Fruit fly (Drosophila melanogaster) whole organism, embryonic: Measurements from ENCODE around the gene borr.

ENCODE experiments used
- Ada2b ChIP-seq: fragments of 200-800 bp; sonication (Bioruptor generic); IDR thresholded peaks from 2 replicates; pipeline ENCODE4 v1.3.6; 2022; ENCODE audit warnings: missing biosample characterization, missing genetic modification characterization
- CG10209 ChIP-seq: fragments of 200-800 bp; sonication (Bioruptor generic); optimal IDR thresholded peaks from 3 replicates; lab custom pipeline; 2017; ENCODE audit warnings: missing biosample characterization, mild to moderate bottlenecking, missing genetic modification characterization, missing genetic modification reagents
- CG10274 ChIP-seq: fragments of 200-800 bp; sonication (Bioruptor generic); optimal IDR thresholded peaks from 3 replicates; lab custom pipeline; 2017; ENCODE audit warnings: missing biosample characterization, mild to moderate bottlenecking, missing genetic modification characterization
- CG13296 ChIP-seq: fragments of 200-800 bp; sonication (Bioruptor generic); optimal IDR thresholded peaks from 3 replicates; lab custom pipeline; 2018; ENCODE audit warnings: missing biosample characterization, mild to moderate bottlenecking, missing genetic modification characterization
- CG13624 ChIP-seq: fragments of 200-800 bp; sonication (Bioruptor generic); optimal IDR thresholded peaks from 2 replicates; lab custom pipeline; 2016; ENCODE audit warnings: missing biosample characterization, missing genetic modification characterization
- CG13894 ChIP-seq: fragments of 200-800 bp; sonication (Bioruptor generic); optimal IDR thresholded peaks from 3 replicates; lab custom pipeline; 2018; ENCODE audit warnings: missing biosample characterization, mild to moderate bottlenecking, missing genetic modification characterization, moderate library complexity
- CG14441 ChIP-seq: fragments of 200-800 bp; sonication (Bioruptor generic); IDR thresholded peaks from 2 replicates; pipeline ENCODE4 v1.3.6; 2022; ENCODE audit warnings: missing biosample characterization, missing genetic modification characterization
- CG15073 ChIP-seq: fragments of 200-800 bp; sonication (Bioruptor generic); optimal IDR thresholded peaks from 2 replicates; lab custom pipeline; 2016; ENCODE audit warnings: missing biosample characterization, missing genetic modification characterization
- CG15514 ChIP-seq: fragments of 200-800 bp; sonication (Bioruptor generic); optimal IDR thresholded peaks from 3 replicates; lab custom pipeline; 2017; ENCODE audit warnings: missing biosample characterization, missing genetic modification characterization, mild to moderate bottlenecking, moderate library complexity, missing genetic modification reagents
- CG16815 ChIP-seq: fragments of 200-800 bp; sonication (Bioruptor generic); optimal IDR thresholded peaks from 3 replicates; lab custom pipeline; 2017; ENCODE audit warnings: missing biosample characterization, mild to moderate bottlenecking, missing genetic modification characterization
- CG17568 ChIP-seq: fragments of 200-800 bp; sonication (Bioruptor generic); optimal IDR thresholded peaks from 2 replicates; lab custom pipeline; 2018; ENCODE audit warnings: missing biosample characterization, mild to moderate bottlenecking, missing genetic modification characterization, moderate library complexity
- CG18011 ChIP-seq: fragments of 200-800 bp; sonication (Bioruptor generic); optimal IDR thresholded peaks from 2 replicates; lab custom pipeline; 2017; ENCODE audit warnings: missing biosample characterization, missing genetic modification characterization, mild to moderate bottlenecking, moderate library complexity, missing genotype
- CG3726 ChIP-seq: fragments of 200-800 bp; sonication (Bioruptor generic); IDR thresholded peaks from 3 replicates; pipeline ENCODE4, ENCODE4 v1.3.6; 2022; ENCODE audit warnings: missing biosample characterization, missing genetic modification characterization
- CG3847 ChIP-seq: fragments of 200-800 bp; sonication (Bioruptor generic); IDR thresholded peaks from 2 replicates; pipeline ENCODE4 v1.3.6; 2022; ENCODE audit warnings: missing biosample characterization, missing genetic modification characterization
- CG7372 ChIP-seq: fragments of 200-800 bp; sonication (Bioruptor generic); IDR thresholded peaks from 2 replicates; pipeline ENCODE4 v1.3.6; 2022; ENCODE audit warnings: missing biosample characterization, missing genetic modification characterization
- CG7556 ChIP-seq: fragments of 200-800 bp; sonication (Bioruptor generic); optimal IDR thresholded peaks from 2 replicates; lab custom pipeline; 2017; ENCODE audit warnings: missing biosample characterization, mild to moderate bottlenecking, missing genetic modification characterization
- D19B ChIP-seq: fragments of 200-800 bp; sonication (Bioruptor generic); optimal IDR thresholded peaks from 2 replicates; lab custom pipeline; 2017; ENCODE audit warnings: missing biosample characterization, mild to moderate bottlenecking, missing genetic modification characterization
- Doc2 ChIP-seq: fragments of 200-800 bp; sonication (Bioruptor generic); IDR thresholded peaks from 2 replicates; pipeline ENCODE4 v1.3.6; 2022; ENCODE audit warnings: missing biosample characterization, missing genetic modification characterization
- Ets97D ChIP-seq: fragments of 200-800 bp; sonication (Bioruptor generic); optimal IDR thresholded peaks from 3 replicates; lab custom pipeline; 2016; ENCODE audit warnings: missing biosample characterization, missing genetic modification characterization
- HLH54F ChIP-seq: fragments of 200-800 bp; sonication (Bioruptor generic); optimal IDR thresholded peaks from 3 replicates; lab custom pipeline; 2016; ENCODE audit warnings: missing biosample characterization, missing genetic modification characterization
- Hey ChIP-seq: fragments of 200-800 bp; sonication (Bioruptor generic); optimal IDR thresholded peaks from 3 replicates; lab custom pipeline; 2018; ENCODE audit warnings: missing biosample characterization, mild to moderate bottlenecking, missing genetic modification characterization
- Hr78 ChIP-seq, 2 experiments: fragments of 200-800 bp in 1 of 2; fragments of >200 bp in 1 of 2; sonication (Bioruptor generic) in 1 of 2; optimal IDR thresholded peaks; 2 replicates each; lab custom pipeline; 2017 to 2019; ENCODE audit warnings: missing biosample characterization in 2 of 2, missing genetic modification characterization in 2 of 2, mild to moderate bottlenecking in 1 of 2, moderate library complexity in 1 of 2
- MBD-R2 ChIP-seq: fragments of 200-800 bp; sonication (Bioruptor generic); IDR thresholded peaks from 2 replicates; pipeline ENCODE4 v1.3.6; 2022; ENCODE audit warnings: missing biosample characterization, missing genetic modification characterization
- Opbp ChIP-seq: fragments of 200-800 bp; sonication (Bioruptor generic); IDR thresholded peaks from 3 replicates; pipeline ENCODE4 v1.3.6; 2022; ENCODE audit warnings: missing biosample characterization, missing genetic modification characterization; ENCODE audit not compliant: partially characterized antibody
- Rfx ChIP-seq: fragments of 200-800 bp; sonication (Bioruptor generic); IDR thresholded peaks from 2 replicates; pipeline ENCODE4 v1.3.6; 2022; ENCODE audit warnings: missing biosample characterization, missing genetic modification characterization
- al ChIP-seq: fragments of 200-800 bp; sonication (Bioruptor generic); IDR thresholded peaks from 2 replicates; pipeline ENCODE4 v1.3.6; 2022; ENCODE audit warnings: missing biosample characterization, missing genetic modification characterization
- br ChIP-seq: fragments of >200 bp; optimal IDR thresholded peaks from 2 replicates; lab custom pipeline; 2017
- cato ChIP-seq: fragments of 200-800 bp; sonication (Bioruptor generic); optimal IDR thresholded peaks from 2 replicates; lab custom pipeline; 2016; ENCODE audit warnings: missing biosample characterization, missing genetic modification characterization, borderline replicate concordance
- cg ChIP-seq: fragments of 200-800 bp; sonication (Bioruptor generic); optimal IDR thresholded peaks from 3 replicates; lab custom pipeline; 2019; ENCODE audit warnings: missing biosample characterization, mild to moderate bottlenecking, missing genetic modification characterization, moderate library complexity
- cwo ChIP-seq: fragments of 200-800 bp; sonication (Bioruptor generic); optimal IDR thresholded peaks from 3 replicates; lab custom pipeline; 2017; ENCODE audit warnings: missing biosample characterization, missing genetic modification characterization, mild to moderate bottlenecking, moderate library complexity, missing genetic modification reagents
- en ChIP-seq: fragments of 200-800 bp; sonication (Bioruptor generic); optimal IDR thresholded peaks from 2 replicates; lab custom pipeline; 2016; ENCODE audit warnings: missing biosample characterization, missing genetic modification characterization
- fd3F ChIP-seq: fragments of 200-800 bp; sonication (Bioruptor generic); optimal IDR thresholded peaks from 2 replicates; lab custom pipeline; 2018; ENCODE audit warnings: missing biosample characterization, mild to moderate bottlenecking, missing genetic modification characterization, moderate library complexity
- gcm ChIP-seq: fragments of 200-800 bp; sonication (Bioruptor generic); optimal IDR thresholded peaks from 2 replicates; lab custom pipeline; 2019; ENCODE audit warnings: missing biosample characterization, mild to moderate bottlenecking, missing genetic modification characterization, moderate library complexity
- grn ChIP-seq: fragments of 200-800 bp; sonication (Bioruptor generic); optimal IDR thresholded peaks from 3 replicates; lab custom pipeline; 2017; ENCODE audit warnings: missing biosample characterization, missing genetic modification characterization
- ham ChIP-seq: fragments of 200-800 bp; sonication (Bioruptor generic); IDR thresholded peaks from 2 replicates; pipeline ENCODE4 v1.3.6; 2022; ENCODE audit warnings: missing biosample characterization, missing genetic modification characterization
- insv ChIP-seq, 2 experiments: fragments of 200-800 bp; sonication (Bioruptor generic); optimal IDR thresholded peaks; 3 replicates each; lab custom pipeline; 2016 to 2018; ENCODE audit warnings: missing biosample characterization in 2 of 2, missing genetic modification characterization in 2 of 2
- lov ChIP-seq, 2 experiments: fragments of 200-800 bp in 1 of 2; fragments of >200 bp in 1 of 2; sonication (Bioruptor generic) in 1 of 2; IDR thresholded peaks in 1 of 2; optimal IDR thresholded peaks in 1 of 2; 2 replicates in 1 of 2; 3 replicates in 1 of 2; pipeline versions ENCODE4 v1.3.6 to Lab custom; 2017 to 2022; ENCODE audit warnings: missing biosample characterization in 1 of 2, missing genetic modification characterization in 1 of 2
- oc ChIP-seq: fragments of 200-800 bp; sonication (Bioruptor generic); optimal IDR thresholded peaks from 2 replicates; lab custom pipeline; 2018; ENCODE audit warnings: missing biosample characterization, mild to moderate bottlenecking, missing genetic modification characterization, moderate library complexity
- psq ChIP-seq: fragments of 200-800 bp; sonication (Bioruptor generic); optimal IDR thresholded peaks from 2 replicates; lab custom pipeline; 2017; ENCODE audit warnings: missing biosample characterization, missing genetic modification characterization
- ro ChIP-seq: fragments of 200-800 bp; sonication (Bioruptor generic); IDR thresholded peaks from 2 replicates; pipeline ENCODE4 v1.3.6; 2022; ENCODE audit warnings: missing biosample characterization, missing genetic modification characterization
- sens ChIP-seq: fragments of 200-800 bp; sonication (Bioruptor generic); peaks from one replicate; lab custom pipeline; 2016; ENCODE audit warnings: missing biosample characterization, missing genetic modification characterization
- sqz ChIP-seq: fragments of 200-800 bp; sonication (Bioruptor generic); optimal IDR thresholded peaks from 3 replicates; lab custom pipeline; 2018; ENCODE audit warnings: missing biosample characterization, mild to moderate bottlenecking, missing genetic modification characterization
- sug ChIP-seq: fragments of 200-800 bp; optimal IDR thresholded peaks from 2 replicates; lab custom pipeline; 2019; ENCODE audit warnings: missing biosample characterization, mild to moderate bottlenecking, missing genetic modification characterization, moderate library complexity
- tgo ChIP-seq: fragments of 200-800 bp; sonication (Bioruptor generic); IDR thresholded peaks from 3 replicates; pipeline ENCODE4 v1.3.6; 2022; ENCODE audit warnings: missing biosample characterization, missing genetic modification characterization
- twi ChIP-seq: fragments of 200-800 bp; optimal IDR thresholded peaks from 2 replicates; lab custom pipeline; 2019; ENCODE audit warnings: missing biosample characterization, mild to moderate bottlenecking, missing genetic modification characterization, moderate library complexity
- vfl ChIP-seq: fragments of 200-800 bp; sonication (Bioruptor generic); optimal IDR thresholded peaks from 2 replicates; lab custom pipeline; 2016; ENCODE audit warnings: missing biosample characterization, missing genetic modification characterization
- wdn ChIP-seq: fragments of 200-800 bp; sonication (Bioruptor generic); IDR thresholded peaks from 2 replicates; pipeline ENCODE4 v1.3.6; 2022; ENCODE audit warnings: missing biosample characterization, missing genetic modification characterization
- wek ChIP-seq: fragments of 200-800 bp; sonication (Bioruptor generic); optimal IDR thresholded peaks from 3 replicates; lab custom pipeline; 2018; ENCODE audit warnings: missing biosample characterization, mild to moderate bottlenecking, missing genetic modification characterization, moderate library complexity

borr gene

DNA sequence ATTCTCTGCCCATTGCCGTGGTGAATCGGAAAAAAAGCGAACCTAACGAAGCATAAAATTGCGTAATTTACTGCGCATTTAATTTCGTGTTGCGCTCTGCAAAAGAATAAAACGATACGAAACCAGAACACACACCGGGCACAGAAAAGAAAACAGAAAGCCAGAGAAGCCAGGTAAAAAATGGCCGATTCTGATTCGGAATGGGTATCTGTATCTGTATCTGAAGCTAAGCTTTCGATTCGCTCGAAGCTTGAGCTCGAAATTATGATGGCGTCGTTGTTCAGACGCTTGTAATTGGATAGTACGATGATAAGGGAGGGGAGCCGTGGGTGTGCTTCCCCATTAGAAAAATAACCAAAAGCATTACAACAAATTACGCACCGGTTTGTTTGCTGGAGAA is 29.7 kb downstream of the borr start:
- TF ChIP-seq en (GFP tag; lab: Kevin White, UChicago), result no peak
- TF ChIP-seq Ets97D (GFP tag; lab: Kevin White, UChicago), result no peak
- TF ChIP-seq gcm (GFP tag; lab: Kevin White, UChicago), result no peak
- no peak for TF ChIP-seq grn (GFP tag; lab: Kevin White, UChicago)
- TF ChIP-seq CG13894 (tag; lab: Kevin White, UChicago), result peak; percentile 96
- peak; percentile 38 for TF ChIP-seq CG13624 (GFP tag; lab: Kevin White, UChicago)
- TF ChIP-seq, all 482 proteins: peak for 2

DNA sequence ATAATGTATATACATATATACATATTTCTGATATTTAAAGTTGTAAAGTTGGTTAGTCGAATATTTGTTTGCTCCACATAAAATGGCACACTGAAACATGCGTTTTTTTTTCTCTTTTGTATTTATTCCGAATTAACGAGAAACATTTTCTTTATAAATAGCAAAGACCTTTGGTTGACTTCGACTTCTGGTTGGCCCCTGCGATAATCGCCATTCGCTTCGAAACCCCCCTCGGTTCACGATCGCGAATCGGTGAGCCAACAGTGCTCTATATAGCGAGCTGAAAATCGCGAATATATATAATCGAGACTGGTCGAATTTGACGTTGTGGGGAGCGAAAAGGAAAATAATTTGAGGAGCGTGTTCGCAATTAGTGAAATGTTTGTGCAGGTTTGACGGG is 37.0 kb downstream of the borr start:
- TF ChIP-seq cato (GFP tag; lab: Kevin White, UChicago) (no peak), CG10274 (no peak), Rfx (no peak), D19B (GFP tag; lab: Kevin White, UChicago) (no peak), CG7556 (GFP tag; lab: Kevin White, UChicago) (no peak), ro (GFP tag; lab: Robert Waterston, UW) (no peak), tgo (no peak), CG15514 (GFP tag; lab: Kevin White, UChicago) (no peak), psq (GFP tag; lab: Kevin White, UChicago) (no peak), al (GFP tag; lab: Robert Waterston, UW) (no peak), CG16815 (GFP tag; lab: Kevin White, UChicago) (no peak), Opbp (GFP tag; lab: Robert Waterston, UW) (no peak), CG18011 (GFP tag; lab: Kevin White, UChicago) (no peak), wdn (GFP tag; lab: Robert Waterston, UW) (no peak), insv (GFP tag; optimal IDR thresholded peaks at IDR 0.05; lab: Kevin White, UChicago) (no peak), sqz (GFP tag; lab: Kevin White, UChicago) (no peak)
- TF ChIP-seq, all 482 proteins: peak for 0

DNA sequence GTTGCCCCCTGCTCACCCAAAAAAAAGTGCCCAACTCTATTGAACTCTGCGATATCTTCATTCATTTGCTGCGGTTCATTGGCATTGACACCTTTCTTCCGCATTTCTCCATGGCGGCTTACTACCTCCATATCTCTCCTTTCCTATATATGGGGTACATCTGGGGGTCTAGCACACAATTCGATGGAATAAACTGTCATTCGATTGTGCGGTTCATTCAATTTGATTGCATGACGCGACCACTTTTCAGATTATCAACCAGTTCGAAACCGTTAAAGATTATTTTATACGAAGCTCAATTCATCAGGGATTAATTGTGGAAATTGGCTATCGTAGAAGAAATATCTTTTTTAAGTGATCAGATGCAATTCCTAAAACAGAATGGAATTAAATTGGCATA is 39.3 kb downstream of the borr start:
- TF ChIP-seq Ada2b (GFP tag; lab: Robert Waterston, UW) (no peak), Doc2 (no peak), CG7372 (GFP tag; lab: Robert Waterston, UW) (no peak), CG10209 (GFP tag; lab: Kevin White, UChicago) (no peak), sug (tag; lab: Kevin White, UChicago) (peak; percentile 42), MBD-R2 (GFP tag; lab: Robert Waterston, UW) (no peak), twi (tag; lab: Kevin White, UChicago) (peak; percentile 3), fd3F (GFP tag; lab: Kevin White, UChicago) (no peak), Hr78 (GFP tag; optimal IDR thresholded peaks at IDR 0.05; lab: Kevin White, UChicago) (peak in 1 of 2 experiments; percentile 30), vfl (GFP tag; lab: Kevin White, UChicago) (no peak), Hey (tag; lab: Kevin White, UChicago) (peak; percentile 59), sens (GFP tag; lab: Kevin White, UChicago) (peak; percentile 46), CG3726 (GFP tag; lab: Robert Waterston, UW) (no peak), cg (GFP tag; lab: Kevin White, UChicago) (no peak), HLH54F (GFP tag; lab: Kevin White, UChicago) (no peak), CG15073 (GFP tag; lab: Kevin White, UChicago) (no peak), wek (no peak), CG17568 (no peak), oc (tag; lab: Kevin White, UChicago) (peak; percentile 47), CG3847 (no peak), CG14441 (no peak), ham (GFP tag; lab: Robert Waterston, UW) (no peak), br (lab: Kevin White, UChicago) (no peak), cwo (peak; percentile 45), CG13296 (no peak), lov (optimal IDR thresholded peaks at IDR 0.05; lab: Kevin White, UChicago) (no peak), lov (GFP tag; IDR thresholded peaks at IDR 0.05; lab: Robert Waterston, UW) (no peak)
